Fruit fly (Drosophila melanogaster): ENCODE results near the gene CG3999.
A peak's percentile ranks its signal among the peaks of the same experiment; 100 is the strongest.

The CG3999 gene

dm6 chr3R:10265552-10266137 lies 14.3 kb downstream of the CG3999 start:
- TF ChIP-seq CG8478 (optimal IDR thresholded peaks at IDR 0.05) (no peak), CTCF (optimal IDR thresholded peaks at IDR 0.05) (no peak)

- TF ChIP-seq CTCF (optimal IDR thresholded peaks at IDR 0.05): no peak
- TF ChIP-seq CG8478 (optimal IDR thresholded peaks at IDR 0.05): no peak
Observed at dm6 chr3R:10266624-10267492, 15.5 kb downstream of the CG3999 start.

dm6 chr3R:10268101-10268864 lies 17.0 kb downstream of the CG3999 start:
- TF ChIP-seq CTCF (optimal IDR thresholded peaks at IDR 0.05): peak; percentile 83 to 89
- TF ChIP-seq CG8478 (optimal IDR thresholded peaks at IDR 0.05): no peak

- TF ChIP-seq CG8478 (optimal IDR thresholded peaks at IDR 0.05) (no peak), CTCF (optimal IDR thresholded peaks at IDR 0.05) (no peak)
Observed at dm6 chr3R:10268865-10269442, 17.6 kb downstream of the CG3999 start.

- TF ChIP-seq CTCF (optimal IDR thresholded peaks at IDR 0.05) (no peak), CG8478 (optimal IDR thresholded peaks at IDR 0.05) (no peak)
Observed at dm6 chr3R:10269921-10270431, 18.7 kb downstream of the CG3999 start.

- TF ChIP-seq CG8478 (optimal IDR thresholded peaks at IDR 0.05) (no peak), CTCF (optimal IDR thresholded peaks at IDR 0.05) (no peak)
Observed at dm6 chr3R:10272695-10273094, 21.4 kb downstream of the CG3999 start.

dm6 chr3R:10274306-10274705 lies 23.0 kb downstream of the CG3999 start:
- TF ChIP-seq CG8478 (optimal IDR thresholded peaks at IDR 0.05) (no peak), CTCF (optimal IDR thresholded peaks at IDR 0.05) (no peak)

- TF ChIP-seq CTCF (optimal IDR thresholded peaks at IDR 0.05) (no peak), CG8478 (optimal IDR thresholded peaks at IDR 0.05) (no peak)
Observed at dm6 chr3R:10274829-10275228, 23.5 kb downstream of the CG3999 start.

dm6 chr3R:10276002-10276401 lies 24.7 kb downstream of the CG3999 start:
- TF ChIP-seq CG8478 (optimal IDR thresholded peaks at IDR 0.05): no peak
- no peak for TF ChIP-seq CTCF (optimal IDR thresholded peaks at IDR 0.05)

- no peak for TF ChIP-seq CTCF (optimal IDR thresholded peaks at IDR 0.05)
- TF ChIP-seq CG8478 (optimal IDR thresholded peaks at IDR 0.05): no peak
Observed at dm6 chr3R:10282077-10282476, 30.8 kb downstream of the CG3999 start.

dm6 chr3R:10283114-10283513 lies 31.8 kb downstream of the CG3999 start:
- TF ChIP-seq CTCF (optimal IDR thresholded peaks at IDR 0.05): no peak
- no peak for TF ChIP-seq CG8478 (optimal IDR thresholded peaks at IDR 0.05)

dm6 chr3R:10284169-10284568 lies 32.9 kb downstream of the CG3999 start:
- no peak for TF ChIP-seq CTCF (optimal IDR thresholded peaks at IDR 0.05)

Data from S2 (cell line).